Fruit fly (Drosophila melanogaster) whole organism, pupa: ENCODE results near the gene CG3842.

Source experiments
- CG10348 ChIP-seq: fragments of 200-800 bp; sonication (Bioruptor generic); IDR thresholded peaks from 2 replicates; pipeline ENCODE4 v1.3.6; 2022; ENCODE audit warnings: missing biosample characterization, missing genetic modification characterization
- CG12605 ChIP-seq: fragments of 200-800 bp; sonication (Bioruptor generic); IDR thresholded peaks from 2 replicates; pipeline ENCODE4 v1.3.6; 2022; ENCODE audit warnings: missing biosample characterization, missing genetic modification characterization
- CG13204 ChIP-seq: fragments of 200-800 bp; sonication (Bioruptor generic); optimal IDR thresholded peaks from 2 replicates; lab custom pipeline; 2018; ENCODE audit warnings: missing biosample characterization, mild to moderate bottlenecking, missing genetic modification characterization, moderate library complexity
- CG14655 ChIP-seq: fragments of 200-800 bp; sonication (Bioruptor generic); optimal IDR thresholded peaks from 3 replicates; lab custom pipeline; 2017; ENCODE audit warnings: mild to moderate bottlenecking, missing biosample characterization, missing genetic modification reagents, missing genetic modification characterization
- CG15710 ChIP-seq: fragments of 200-800 bp; sonication (Bioruptor generic); optimal IDR thresholded peaks from 2 replicates; lab custom pipeline; 2018; ENCODE audit warnings: missing biosample characterization, mild to moderate bottlenecking, missing genetic modification characterization, moderate library complexity
- CG17806 ChIP-seq: fragments of 200-800 bp; sonication (Bioruptor generic); optimal IDR thresholded peaks from 2 replicates; lab custom pipeline; 2018; ENCODE audit warnings: missing biosample characterization, mild to moderate bottlenecking, missing genetic modification characterization, moderate library complexity
- CG32121 ChIP-seq: fragments of 200-800 bp; sonication (Bioruptor generic); IDR thresholded peaks from 2 replicates; pipeline ENCODE4 v1.3.6; 2022; ENCODE audit warnings: missing biosample characterization, missing genetic modification characterization
- CG34367 ChIP-seq: fragments of 200-800 bp; sonication (Bioruptor generic); optimal IDR thresholded peaks from 2 replicates; lab custom pipeline; 2018; ENCODE audit warnings: missing biosample characterization, mild to moderate bottlenecking, missing genetic modification characterization
- CG4496 ChIP-seq: fragments of 200-800 bp; sonication (Bioruptor generic); IDR thresholded peaks from 3 replicates; pipeline ENCODE4 v1.3.6; 2022; ENCODE audit warnings: missing biosample characterization, missing genetic modification characterization
- CG8159 ChIP-seq: fragments of 200-800 bp; sonication (Bioruptor generic); optimal IDR thresholded peaks from 3 replicates; lab custom pipeline; 2018; ENCODE audit warnings: missing biosample characterization, mild to moderate bottlenecking, missing genetic modification characterization, moderate library complexity
- CG8301 ChIP-seq: fragments of 200-800 bp; sonication (Bioruptor generic); optimal IDR thresholded peaks from 2 replicates; lab custom pipeline; 2018; ENCODE audit warnings: missing biosample characterization, mild to moderate bottlenecking, missing genetic modification characterization
- CG9948 ChIP-seq: fragments of 200-800 bp; sonication (Bioruptor generic); optimal IDR thresholded peaks from 2 replicates; lab custom pipeline; 2018; ENCODE audit warnings: missing biosample characterization, mild to moderate bottlenecking, missing genetic modification characterization, moderate library complexity
- D1 ChIP-seq: fragments of 200-800 bp; sonication (Bioruptor generic); optimal IDR thresholded peaks from 2 replicates; lab custom pipeline; 2018; ENCODE audit warnings: missing biosample characterization, mild to moderate bottlenecking, missing genetic modification characterization, moderate library complexity
- EcR ChIP-seq: fragments of 200-800 bp; sonication (Bioruptor generic); optimal IDR thresholded peaks from 3 replicates; lab custom pipeline; 2019; ENCODE audit warnings: missing biosample characterization, missing genetic modification characterization, mild to moderate bottlenecking, moderate library complexity, missing genetic modification reagents
- Ets98B ChIP-seq: fragments of 200-800 bp; sonication (Bioruptor generic); IDR thresholded peaks from 2 replicates; pipeline ENCODE4 v1.3.6; 2022; ENCODE audit warnings: missing biosample characterization, missing genetic modification characterization
- Pif1A ChIP-seq: fragments of 200-800 bp; sonication (Bioruptor generic); optimal IDR thresholded peaks from 3 replicates; lab custom pipeline; 2016; ENCODE audit warnings: missing biosample characterization, missing genetic modification characterization
- Pif1B ChIP-seq: fragments of 200-800 bp; sonication (Bioruptor generic); optimal IDR thresholded peaks from 3 replicates; lab custom pipeline; 2016; ENCODE audit warnings: missing biosample characterization, missing genetic modification characterization
- Snoo ChIP-seq: fragments of 200-800 bp; sonication (Bioruptor generic); optimal IDR thresholded peaks from 3 replicates; lab custom pipeline; 2017; ENCODE audit warnings: missing biosample characterization, mild to moderate bottlenecking, missing genetic modification characterization, inconsistent platforms
- fd96Ca ChIP-seq: fragments of 200-800 bp; sonication (Bioruptor generic); IDR thresholded peaks from 3 replicates; pipeline ENCODE4 v1.3.6; 2022; ENCODE audit warnings: missing biosample characterization, missing genetic modification characterization
- gl ChIP-seq: fragments of 200-800 bp; sonication (Bioruptor generic); optimal IDR thresholded peaks from 2 replicates; lab custom pipeline; 2018; ENCODE audit warnings: missing biosample characterization, mild to moderate bottlenecking, missing genetic modification characterization
- rn ChIP-seq: fragments of 200-800 bp; sonication (Bioruptor generic); IDR thresholded peaks from 2 replicates; pipeline ENCODE4 v1.3.6; 2022; ENCODE audit warnings: missing biosample characterization, missing genetic modification characterization

The CG3842 gene

dm6 chrX:6301052-6301451 is 36.5 kb upstream of the CG3842 start, which contains the start of gene CG12219:
TSS of gene CG12219 (minus strand) at chrX:6301285.
- no peak for TF ChIP-seq CG17806
- no peak for TF ChIP-seq Pif1B (GFP tag; lab: Kevin White, UChicago)
- no peak for TF ChIP-seq Snoo

- TF ChIP-seq CG17806, result no peak
- TF ChIP-seq CG10348, result no peak
- no peak for TF ChIP-seq CG4496 (GFP tag; lab: Robert Waterston, UW)
- TF ChIP-seq CG32121, result no peak
- TF ChIP-seq CG12605 (GFP tag; lab: Robert Waterston, UW), result no peak
- TF ChIP-seq CG13204, result no peak
- no peak for TF ChIP-seq CG8159
- TF ChIP-seq D1 (tag; lab: Kevin White, UChicago), result no peak
- TF ChIP-seq CG8301, result no peak
- TF ChIP-seq rn (GFP tag; lab: Robert Waterston, UW), result no peak
- TF ChIP-seq EcR (GFP tag; lab: Kevin White, UChicago), result no peak
- no peak for TF ChIP-seq Pif1A (GFP tag; lab: Kevin White, UChicago)
- no peak for TF ChIP-seq Pif1B (GFP tag; lab: Kevin White, UChicago)
- no peak for TF ChIP-seq CG34367
- TF ChIP-seq, all 21 proteins: peak for 0
These were observed 34.4 kb upstream of the CG3842 start for dm6 chrX:6303196-6303595.

- TF ChIP-seq CG4496 (GFP tag; lab: Robert Waterston, UW), result no peak
- TF ChIP-seq CG15710 (tag; lab: Kevin White, UChicago), result no peak
- TF ChIP-seq rn (GFP tag; lab: Robert Waterston, UW), result no peak
- no peak for TF ChIP-seq D1 (tag; lab: Kevin White, UChicago)
- no peak for TF ChIP-seq Snoo
- TF ChIP-seq CG12605 (GFP tag; lab: Robert Waterston, UW), result no peak
- no peak for TF ChIP-seq CG9948
- no peak for TF ChIP-seq CG34367
- no peak for TF ChIP-seq CG8301
- TF ChIP-seq CG17806, result no peak
- TF ChIP-seq CG8159, result no peak
- TF ChIP-seq CG10348, result no peak
- TF ChIP-seq CG13204, result no peak
- no peak for TF ChIP-seq gl (tag; lab: Kevin White, UChicago)
- TF ChIP-seq Pif1A (GFP tag; lab: Kevin White, UChicago), result no peak
- TF ChIP-seq CG14655 (GFP tag; lab: Kevin White, UChicago), result no peak
- TF ChIP-seq Ets98B (GFP tag; lab: Robert Waterston, UW), result no peak
These were observed 33.9 kb upstream of the CG3842 start, which contains the start of gene CG3823 for dm6 chrX:6303675-6304074. TSS of gene CG3823 (plus strand) at chrX:6303975.

- TF ChIP-seq CG32121 (no peak; the same call in 1 of the 2 replicates), CG15710 (tag; lab: Kevin White, UChicago) (peak; percentile 10), Pif1A (GFP tag; lab: Kevin White, UChicago) (no peak), CG8301 (peak; percentile 9), Ets98B (GFP tag; lab: Robert Waterston, UW) (no peak), CG9948 (peak; percentile 14), CG34367 (no peak)
These were observed 33.4 kb upstream of the CG3842 start for dm6 chrX:6304203-6304602.

dm6 chrX:6305317-6305716 is 32.2 kb upstream of the CG3842 start:
- peak; percentile 4 for TF ChIP-seq CG9948
- TF ChIP-seq Snoo, result no peak
- TF ChIP-seq CG15710 (tag; lab: Kevin White, UChicago), result no peak
- TF ChIP-seq CG10348, result no peak
- no peak for TF ChIP-seq Ets98B (GFP tag; lab: Robert Waterston, UW)
- peak; percentile 21 for TF ChIP-seq Pif1A (GFP tag; lab: Kevin White, UChicago)
- TF ChIP-seq CG32121, result 0 out of 2 replicates have a peak, but pooled peaks have one; percentile 34
- TF ChIP-seq CG12605 (GFP tag; lab: Robert Waterston, UW), result no peak
- peak; percentile 46 for TF ChIP-seq CG14655 (GFP tag; lab: Kevin White, UChicago)
- peak; percentile 24 for TF ChIP-seq Pif1B (GFP tag; lab: Kevin White, UChicago)
- TF ChIP-seq CG13204, result no peak
- TF ChIP-seq CG8301, result peak; percentile 28
- TF ChIP-seq CG4496 (GFP tag; lab: Robert Waterston, UW), result peak; percentile 48; the same call in 1 of the 3 replicates
- peak; percentile 94 for TF ChIP-seq EcR (GFP tag; lab: Kevin White, UChicago)

dm6 chrX:6308852-6309251 is 28.7 kb upstream of the CG3842 start, which contains the start of gene CG15894:
TSS of gene CG15894 (plus strand) at chrX:6309212.
- no peak for TF ChIP-seq CG8301
- no peak for TF ChIP-seq CG12605 (GFP tag; lab: Robert Waterston, UW)
- no peak for TF ChIP-seq gl (tag; lab: Kevin White, UChicago)
- no peak for TF ChIP-seq D1 (tag; lab: Kevin White, UChicago)
- TF ChIP-seq CG13204, result no peak
- TF ChIP-seq fd96Ca (GFP tag; lab: Robert Waterston, UW), result 0 out of 3 replicates have a peak, but pooled peaks have one; percentile 32
- peak; percentile 21 for TF ChIP-seq CG14655 (GFP tag; lab: Kevin White, UChicago)
- peak; percentile 53; the same call in 1 of the 3 replicates for TF ChIP-seq CG4496 (GFP tag; lab: Robert Waterston, UW)
- no peak for TF ChIP-seq EcR (GFP tag; lab: Kevin White, UChicago)
- peak; percentile 14 for TF ChIP-seq CG8159
- peak; percentile 1 for TF ChIP-seq CG15710 (tag; lab: Kevin White, UChicago)
- no peak for TF ChIP-seq rn (GFP tag; lab: Robert Waterston, UW)
- no peak for TF ChIP-seq CG34367
- peak; percentile 27; the same call in 1 of the 2 replicates for TF ChIP-seq Ets98B (GFP tag; lab: Robert Waterston, UW)
- TF ChIP-seq Pif1B (GFP tag; lab: Kevin White, UChicago), result no peak

dm6 chrX:6310408-6310807 is 27.2 kb upstream of the CG3842 start:
- TF ChIP-seq CG8301 (peak; percentile 27), fd96Ca (GFP tag; lab: Robert Waterston, UW) (peak; percentile 54; the same call in 1 of the 3 replicates), CG4496 (GFP tag; lab: Robert Waterston, UW) (peak; percentile 35; the same call in 2 of the 3 replicates), CG15710 (tag; lab: Kevin White, UChicago) (no peak), CG14655 (GFP tag; lab: Kevin White, UChicago) (peak; percentile 14), EcR (GFP tag; lab: Kevin White, UChicago) (no peak)
